Fruit fly (Drosophila melanogaster): ENCODE measurements around the gene Dci.

The Dci gene

DNA sequence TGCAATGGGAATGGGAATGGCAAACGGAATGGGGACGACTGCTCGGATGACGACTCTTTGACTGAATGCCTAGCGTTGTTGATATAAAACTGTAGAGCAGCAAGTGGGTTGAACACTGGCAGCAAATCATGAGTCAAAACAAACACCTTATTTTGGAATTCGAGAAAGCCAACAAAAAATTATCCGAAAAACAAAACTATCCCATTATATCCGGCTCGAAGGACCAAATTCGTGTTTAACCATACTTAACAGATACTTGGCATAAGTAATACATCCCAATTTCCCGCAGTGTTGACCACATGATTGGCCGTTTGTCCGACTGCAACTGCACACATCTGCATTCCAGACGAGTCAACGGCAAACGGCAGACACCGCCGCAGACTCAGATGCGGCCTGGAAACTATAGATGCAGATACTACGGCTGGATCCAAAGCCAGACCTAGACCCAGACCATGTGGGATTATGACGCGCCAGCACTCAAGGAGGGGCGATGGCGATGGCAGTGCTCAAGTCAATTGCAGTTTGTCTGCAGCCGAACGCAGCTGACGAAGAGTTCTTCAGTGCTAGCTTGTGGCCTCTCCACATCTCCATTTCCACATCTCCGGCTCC, 37.8 kb upstream of the Dci start (continued):
- TF ChIP-seq CG4404 (GFP tag; IDR thresholded peaks at IDR 0.05) (no peak), klu (GFP tag; IDR thresholded peaks at IDR 0.05) (no peak), phol (tag; optimal IDR thresholded peaks at IDR 0.05) (peak; percentile 32), cas (GFP tag; IDR thresholded peaks at IDR 0.05) (no peak), CG1832 (GFP tag; optimal IDR thresholded peaks at IDR 0.05) (no peak), GATAe (GFP tag; conservative IDR thresholded peaks at IDR 0.05) (no peak), CG9817 (tag; optimal IDR thresholded peaks at IDR 0.05) (no peak), Six4 (GFP tag; optimal IDR thresholded peaks at IDR 0.05) (no peak), CG15479 (GFP tag; optimal IDR thresholded peaks at IDR 0.05) (no peak), nau (GFP tag; optimal IDR thresholded peaks at IDR 0.05) (no peak), pho (GFP tag; optimal IDR thresholded peaks at IDR 0.05) (no peak), br (optimal IDR thresholded peaks at IDR 0.05) (no peak), CG13894 (tag; optimal IDR thresholded peaks at IDR 0.05) (no peak), ap (GFP tag; IDR thresholded peaks at IDR 0.05) (no peak), Camta (GFP tag; optimal IDR thresholded peaks at IDR 0.05) (no peak), CG6254 (GFP tag; optimal IDR thresholded peaks at IDR 0.05) (no peak), CG10267 (tag; optimal IDR thresholded peaks at IDR 0.05) (no peak), Mes4 (GFP tag; optimal IDR thresholded peaks at IDR 0.05) (no peak), Atf6 (GFP tag; IDR thresholded peaks at IDR 0.05) (no peak), CG2678 (tag; optimal IDR thresholded peaks at IDR 0.05) (peak; percentile 14), CG9437 (GFP tag; optimal IDR thresholded peaks at IDR 0.05) (no peak), CG10366 (GFP tag; IDR thresholded peaks at IDR 0.05) (no peak), Optix (GFP tag; IDR thresholded peaks at IDR 0.05) (no peak), Dek (tag; optimal IDR thresholded peaks at IDR 0.05) (no peak), CG2116 (GFP tag; optimal IDR thresholded peaks at IDR 0.05) (no peak), Atf3 (GFP tag; optimal IDR thresholded peaks at IDR 0.05) (no peak), CG1647 (GFP tag; optimal IDR thresholded peaks at IDR 0.05) (no peak), kay (GFP tag; optimal IDR thresholded peaks at IDR 0.05) (no peak), CG1024 (GFP tag; IDR thresholded peaks at IDR 0.05) (peak; percentile 8; the same call in 1 of the 2 replicates), nerfin-1 (tag; optimal IDR thresholded peaks at IDR 0.05) (no peak), sd (tag; optimal IDR thresholded peaks at IDR 0.05) (no peak), CG32772 (GFP tag; IDR thresholded peaks at IDR 0.05) (no peak), Hr78 (GFP tag; optimal IDR thresholded peaks at IDR 0.05) (no peak), crp (GFP tag; optimal IDR thresholded peaks at IDR 0.05) (no peak), E2f1 (GFP tag; IDR thresholded peaks at IDR 0.05) (no peak), CG13424 (tag; optimal IDR thresholded peaks at IDR 0.05) (no peak), eyg (GFP tag; optimal IDR thresholded peaks at IDR 0.05) (no peak), CG11398 (GFP tag; optimal IDR thresholded peaks at IDR 0.05) (no peak), CG17385 (GFP tag; optimal IDR thresholded peaks at IDR 0.05) (no peak), CG5180 (GFP tag; optimal IDR thresholded peaks at IDR 0.05) (no peak), knrl (GFP tag; IDR thresholded peaks at IDR 0.05; ENCODE audit: partially characterized antibody) (no peak), cwo (GFP tag; optimal IDR thresholded peaks at IDR 0.05) (no peak), CoRest (tag; optimal IDR thresholded peaks at IDR 0.05) (no peak), twi (tag; optimal IDR thresholded peaks at IDR 0.05) (peak; percentile 95), eve (GFP tag; optimal IDR thresholded peaks at IDR 0.05) (peak in 1 of 2 experiments; percentile 1), CG9797 (GFP tag; optimal IDR thresholded peaks at IDR 0.05) (no peak), Eip74EF (GFP tag; optimal IDR thresholded peaks at IDR 0.05) (no peak), HmgD (GFP tag; optimal IDR thresholded peaks at IDR 0.05) (no peak), nerfin-2 (GFP tag; IDR thresholded peaks at IDR 0.05; ENCODE audit: partially characterized antibody) (no peak), ham (GFP tag; IDR thresholded peaks at IDR 0.05) (no peak)

Data from whole organism, embryonic.